Worm (Caenorhabditis elegans) whole organism, L4/young adult: ENCODE data around the gene mlt-4.

Source experiments
- W03F9.2 ChIP-seq: fragments of 150-350 bp; optimal IDR thresholded peaks from 2 replicates; lab custom pipeline; 2014; ENCODE audit warnings: missing biosample characterization, missing genetic modification characterization
- dao-5 ChIP-seq: sonication (generic microtip); optimal IDR thresholded peaks from 2 replicates; lab custom pipeline; 2016; ENCODE audit warnings: missing genotype, missing genetic modification characterization, moderate library complexity, missing compliant biosample characterization

ce11 chrV:20237429-20237828, 51.8 kb downstream of the mlt-4 start, which contains the start of gene sld-5:
- TF ChIP-seq dao-5 (tag; lab: Kevin White, UChicago) (no peak), W03F9.2 (tag; lab: Kevin White, UChicago) (no peak)
